Fruit fly (Drosophila melanogaster) whole organism, embryonic: Measurements from ENCODE around the gene ab.

Source experiments
- BEAF-32 ChIP-seq: fragments of 200-800 bp; sonication (Bioruptor generic); optimal IDR thresholded peaks from 3 replicates; lab custom pipeline; 2017; ENCODE audit warnings: missing biosample characterization, missing genetic modification characterization, mild to moderate bottlenecking, moderate library complexity, missing genetic modification reagents
- Bdp1 ChIP-seq: fragments of 200-800 bp; sonication (Bioruptor generic); optimal IDR thresholded peaks from 3 replicates; lab custom pipeline; 2016; ENCODE audit warnings: missing biosample characterization, missing genetic modification characterization
- CG10209 ChIP-seq: fragments of 200-800 bp; sonication (Bioruptor generic); optimal IDR thresholded peaks from 3 replicates; lab custom pipeline; 2017; ENCODE audit warnings: missing biosample characterization, mild to moderate bottlenecking, missing genetic modification characterization, missing genetic modification reagents
- CG1024 ChIP-seq: fragments of 200-800 bp; sonication (Bioruptor generic); IDR thresholded peaks from 2 replicates; pipeline ENCODE4 v1.3.6; 2022; ENCODE audit warnings: missing biosample characterization, missing genetic modification characterization
- CG11723 ChIP-seq: fragments of 200-800 bp; sonication (Bioruptor generic); optimal IDR thresholded peaks from 2 replicates; lab custom pipeline; 2017; ENCODE audit warnings: missing biosample characterization, mild to moderate bottlenecking, missing genetic modification characterization
- CG12104 ChIP-seq: fragments of 200-800 bp; sonication (Bioruptor generic); optimal IDR thresholded peaks from 3 replicates; lab custom pipeline; 2016; ENCODE audit warnings: missing biosample characterization, missing genetic modification characterization
- CG12659 ChIP-seq: fragments of 200-800 bp; sonication (Bioruptor generic); optimal IDR thresholded peaks from 3 replicates; lab custom pipeline; 2017; ENCODE audit warnings: mild to moderate bottlenecking, missing biosample characterization, missing genetic modification reagents, missing genetic modification characterization
- CG12769 ChIP-seq: fragments of 200-800 bp; sonication (Bioruptor generic); optimal IDR thresholded peaks from 2 replicates; lab custom pipeline; 2019; ENCODE audit warnings: missing biosample characterization, mild to moderate bottlenecking, missing genetic modification characterization, moderate library complexity
- CG12942 ChIP-seq: fragments of 200-800 bp; sonication (Bioruptor generic); optimal IDR thresholded peaks from 3 replicates; lab custom pipeline; 2016; ENCODE audit warnings: missing biosample characterization, missing genetic modification characterization
- CG14014 ChIP-seq: fragments of 200-800 bp; sonication (Bioruptor generic); IDR thresholded peaks from 2 replicates; pipeline ENCODE4 v1.3.6; 2022; ENCODE audit warnings: missing biosample characterization, missing genetic modification characterization
- CG1603 ChIP-seq: fragments of 200-800 bp; sonication (Bioruptor generic); optimal IDR thresholded peaks from 2 replicates; lab custom pipeline; 2019; ENCODE audit warnings: missing biosample characterization, mild to moderate bottlenecking, missing genetic modification characterization, moderate library complexity
- CG17912 ChIP-seq: fragments of 200-800 bp; sonication (Bioruptor generic); optimal IDR thresholded peaks from 2 replicates; lab custom pipeline; 2018; ENCODE audit warnings: missing biosample characterization, mild to moderate bottlenecking, missing genetic modification characterization
- CG32532 ChIP-seq: fragments of 200-800 bp; sonication (Bioruptor generic); IDR thresholded peaks from 2 replicates; pipeline ENCODE4 v1.3.6; 2022; ENCODE audit warnings: missing biosample characterization, missing genetic modification characterization
- CG4617 ChIP-seq: fragments of 200-800 bp; sonication (Bioruptor generic); optimal IDR thresholded peaks from 3 replicates; lab custom pipeline; 2016; ENCODE audit warnings: missing biosample characterization, missing genetic modification characterization, borderline replicate concordance
- CG4854 ChIP-seq: fragments of 200-800 bp; sonication (Bioruptor generic); optimal IDR thresholded peaks from 2 replicates; lab custom pipeline; 2016; ENCODE audit warnings: missing biosample characterization, missing genetic modification characterization, inconsistent platforms
- CG5245 ChIP-seq: fragments of 200-800 bp; sonication (Bioruptor generic); optimal IDR thresholded peaks from 3 replicates; lab custom pipeline; 2016; ENCODE audit warnings: missing biosample characterization, missing genetic modification characterization
- CG6654 ChIP-seq: fragments of 200-800 bp; sonication (Bioruptor generic); optimal IDR thresholded peaks from 2 replicates; lab custom pipeline; 2017; ENCODE audit warnings: missing biosample characterization, mild to moderate bottlenecking, missing genetic modification characterization
- CG6854 ChIP-seq: fragments of 200-800 bp; sonication (Bioruptor generic); optimal IDR thresholded peaks from 3 replicates; lab custom pipeline; 2017; ENCODE audit warnings: missing biosample characterization, mild to moderate bottlenecking, missing genetic modification characterization
- CG8290 ChIP-seq, 3 experiments: fragments of 200-800 bp; sonication (Bioruptor generic); optimal IDR thresholded peaks; 2 replicates each; lab custom pipeline; 2016 to 2019; ENCODE audit warnings: missing biosample characterization in 3 of 3, missing genetic modification characterization in 3 of 3, mild to moderate bottlenecking in 2 of 3, moderate library complexity in 1 of 3
- CTCF ChIP-seq: fragments of 200-800 bp; sonication (Bioruptor generic); optimal IDR thresholded peaks from 2 replicates; lab custom pipeline; 2017; ENCODE audit warnings: missing biosample characterization, mild to moderate bottlenecking, missing genetic modification characterization, moderate library complexity
- Dbx ChIP-seq: fragments of 200-800 bp; sonication (Bioruptor generic); IDR thresholded peaks from 3 replicates; pipeline ENCODE4 v1.3.6; 2022; ENCODE audit warnings: missing biosample characterization, missing genetic modification characterization
- Ets97D ChIP-seq: fragments of 200-800 bp; sonication (Bioruptor generic); optimal IDR thresholded peaks from 3 replicates; lab custom pipeline; 2016; ENCODE audit warnings: missing biosample characterization, missing genetic modification characterization
- Gsc ChIP-seq: fragments of 200-800 bp; sonication (Bioruptor generic); IDR thresholded peaks from 2 replicates; pipeline ENCODE4 v1.3.6; 2022; ENCODE audit warnings: missing biosample characterization, missing genetic modification characterization
- Hand ChIP-seq: fragments of 200-800 bp; sonication (Bioruptor generic); optimal IDR thresholded peaks from 2 replicates; lab custom pipeline; 2017; ENCODE audit warnings: mild to moderate bottlenecking, missing biosample characterization, missing genetic modification reagents, missing genetic modification characterization
- Lpt ChIP-seq: fragments of >200 bp; optimal IDR thresholded peaks from 2 replicates; lab custom pipeline; 2018; ENCODE audit warnings: missing biosample characterization, missing genetic modification characterization
- MTF-1 ChIP-seq: fragments of 200-800 bp; sonication (Bioruptor generic); optimal IDR thresholded peaks from 2 replicates; lab custom pipeline; 2018; ENCODE audit warnings: missing biosample characterization, mild to moderate bottlenecking, missing genetic modification characterization, borderline replicate concordance
- Mes4 ChIP-seq: fragments of 200-800 bp; sonication (Bioruptor generic); optimal IDR thresholded peaks from 2 replicates; lab custom pipeline; 2016; ENCODE audit warnings: missing biosample characterization, missing genetic modification characterization
- PHDP ChIP-seq: fragments of 200-800 bp; sonication (Bioruptor generic); optimal IDR thresholded peaks from 3 replicates; lab custom pipeline; 2018; ENCODE audit warnings: missing biosample characterization, mild to moderate bottlenecking, missing genetic modification characterization, moderate library complexity
- Sin3A ChIP-seq: fragments of >200 bp; optimal IDR thresholded peaks from 2 replicates; lab custom pipeline; 2018
- Ssrp ChIP-seq: fragments of 200-800 bp; sonication (Bioruptor generic); optimal IDR thresholded peaks from 2 replicates; lab custom pipeline; 2018; ENCODE audit warnings: missing biosample characterization, mild to moderate bottlenecking, missing genetic modification characterization, moderate library complexity
- Taf1 ChIP-seq: fragments of 200-800 bp; sonication (Bioruptor generic); IDR thresholded peaks from 2 replicates; pipeline ENCODE4 v1.3.6; 2022; ENCODE audit warnings: missing biosample characterization, missing genetic modification characterization
- abd-A ChIP-seq: fragments of 200-800 bp; sonication (Bioruptor generic); optimal IDR thresholded peaks from 3 replicates; lab custom pipeline; 2019; ENCODE audit warnings: missing biosample characterization, mild to moderate bottlenecking, missing genetic modification characterization, moderate library complexity
- bab2 ChIP-seq: fragments of 200-800 bp; sonication (Bioruptor generic); optimal IDR thresholded peaks from 2 replicates; lab custom pipeline; 2016; ENCODE audit warnings: missing biosample characterization, missing genetic modification characterization
- cato ChIP-seq: fragments of 200-800 bp; sonication (Bioruptor generic); optimal IDR thresholded peaks from 2 replicates; lab custom pipeline; 2016; ENCODE audit warnings: missing biosample characterization, missing genetic modification characterization, borderline replicate concordance
- danr ChIP-seq: fragments of 200-800 bp; sonication (Bioruptor generic); IDR thresholded peaks from 2 replicates; pipeline ENCODE4 v1.3.6; 2022; ENCODE audit warnings: missing biosample characterization, missing genetic modification characterization
- en ChIP-seq: fragments of 200-800 bp; sonication (Bioruptor generic); optimal IDR thresholded peaks from 2 replicates; lab custom pipeline; 2016; ENCODE audit warnings: missing biosample characterization, missing genetic modification characterization
- eve ChIP-seq, 2 experiments: fragments of >200 bp; optimal IDR thresholded peaks; 2 replicates each; lab custom pipeline; 2017; ENCODE audit warnings: missing biosample characterization in 2 of 2, missing genetic modification characterization in 2 of 2
- fru ChIP-seq: fragments of >200 bp; optimal IDR thresholded peaks from 2 replicates; lab custom pipeline; 2017
- hth ChIP-seq: fragments of >200 bp; optimal IDR thresholded peaks from 2 replicates; lab custom pipeline; 2017; ENCODE audit warnings: inconsistent platforms
- knrl ChIP-seq: fragments of 200-800 bp; sonication (Bioruptor generic); IDR thresholded peaks from 3 replicates; pipeline ENCODE4 v1.3.6; 2022; ENCODE audit warnings: missing biosample characterization, missing genetic modification characterization; ENCODE audit not compliant: partially characterized antibody
- lmd ChIP-seq: fragments of 200-800 bp; sonication (Bioruptor generic); IDR thresholded peaks from 2 replicates; pipeline ENCODE4 v1.3.6; 2022; ENCODE audit warnings: missing biosample characterization, missing genetic modification characterization
- nerfin-1 ChIP-seq: fragments of 200-800 bp; sonication (Bioruptor generic); optimal IDR thresholded peaks from 3 replicates; lab custom pipeline; 2019; ENCODE audit warnings: missing biosample characterization, mild to moderate bottlenecking, missing genetic modification characterization, moderate library complexity
- pfk ChIP-seq: fragments of 200-800 bp; sonication (Bioruptor generic); optimal IDR thresholded peaks from 2 replicates; lab custom pipeline; 2018; ENCODE audit warnings: missing biosample characterization, mild to moderate bottlenecking, missing genetic modification characterization, moderate library complexity
- sens ChIP-seq: fragments of 200-800 bp; sonication (Bioruptor generic); peaks from one replicate; lab custom pipeline; 2016; ENCODE audit warnings: missing biosample characterization, missing genetic modification characterization
- tna ChIP-seq: fragments of 200-800 bp; sonication (Bioruptor generic); IDR thresholded peaks from 2 replicates; pipeline ENCODE4 v1.3.6; 2022; ENCODE audit warnings: missing biosample characterization, missing genetic modification characterization; ENCODE audit not compliant: partially characterized antibody
- toy ChIP-seq: fragments of 200-800 bp; sonication (Bioruptor generic); IDR thresholded peaks from 2 replicates; pipeline ENCODE4 v1.3.6; 2022; ENCODE audit warnings: missing biosample characterization, missing genetic modification characterization
- zf30C ChIP-seq: fragments of 200-800 bp; sonication (Bioruptor generic); optimal IDR thresholded peaks from 3 replicates; lab custom pipeline; 2018; ENCODE audit warnings: missing biosample characterization, mild to moderate bottlenecking, missing genetic modification characterization
- zfh2 ChIP-seq: fragments of 200-800 bp; sonication (Bioruptor generic); optimal IDR thresholded peaks from 2 replicates; lab custom pipeline; 2016; ENCODE audit warnings: missing biosample characterization, missing genetic modification characterization

Gene ab

DNA sequence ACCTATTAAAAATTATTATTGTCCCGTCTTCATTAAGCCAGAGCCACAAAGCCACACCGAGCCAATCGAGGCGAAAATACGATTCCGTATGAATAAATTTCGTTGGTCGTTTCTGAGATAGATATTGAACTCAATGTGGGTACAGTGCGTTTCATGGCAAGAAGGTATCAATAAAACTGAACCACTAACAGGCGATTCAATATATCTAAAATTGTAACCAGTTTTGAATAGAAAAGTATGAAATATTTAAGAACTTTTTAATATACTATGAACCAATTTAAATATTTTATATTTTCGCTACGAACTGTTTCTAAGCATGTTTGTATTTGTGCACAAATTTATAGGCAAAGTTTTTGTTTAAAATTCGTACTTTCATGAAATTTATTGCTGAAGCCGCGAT is 11.4 kb upstream of the ab start (continued):
- no peak for TF ChIP-seq Mes4 (GFP tag; lab: Kevin White, UChicago)
- no peak for TF ChIP-seq Sin3A
- TF ChIP-seq CG14014 (GFP tag; lab: Robert Waterston, UW), result peak; percentile 61

DNA sequence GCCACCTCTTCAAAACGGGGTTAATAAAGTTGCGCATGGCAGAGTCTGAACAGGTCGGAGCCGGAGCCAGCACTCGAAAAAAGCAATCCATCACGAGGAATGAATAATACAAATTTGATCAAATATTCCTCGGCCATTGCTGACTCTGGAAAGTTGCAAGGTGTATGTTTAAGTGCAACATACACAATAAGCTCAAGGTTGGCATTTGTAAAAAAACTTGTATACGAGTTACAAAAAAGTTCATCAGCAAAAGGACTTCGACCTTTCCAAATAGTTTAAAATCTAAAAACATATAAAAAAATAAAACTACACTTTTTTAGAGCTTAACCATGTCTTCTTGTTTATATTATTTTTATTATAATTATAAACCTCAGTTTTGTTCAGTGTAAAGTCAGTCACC is 9.7 kb upstream of the ab start:
- TF ChIP-seq toy (GFP tag; lab: Robert Waterston, UW), result no peak

DNA sequence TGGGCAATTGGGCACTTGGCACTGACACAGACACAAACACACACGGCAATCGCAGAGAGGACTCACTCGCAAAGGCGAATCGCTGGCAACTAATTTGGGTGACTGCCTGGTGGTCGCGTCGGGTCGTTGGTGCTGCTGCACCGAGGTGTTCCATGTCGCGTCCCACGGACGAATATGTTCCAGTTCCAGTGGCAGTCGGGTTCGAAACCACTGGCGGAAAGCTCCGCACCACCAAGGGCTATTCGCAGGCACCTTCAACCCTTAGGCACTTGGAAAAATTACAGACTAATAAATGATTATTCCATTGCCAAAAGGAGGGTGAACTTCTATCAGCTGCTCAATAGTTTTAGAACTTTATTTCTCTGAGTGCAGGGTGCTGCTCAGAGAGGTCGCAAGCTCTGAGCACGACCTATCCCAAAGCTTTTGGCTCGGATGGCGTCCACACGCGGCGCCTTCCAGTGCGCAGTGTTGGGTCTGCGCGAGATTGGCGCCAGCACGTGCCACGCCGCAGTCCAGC is 6.9 kb upstream of the ab start, which contains the start of gene Ca-beta:
TSS of gene Ca-beta (minus strand) at position 51 of the 517 bp plus-strand sequence.
- TF ChIP-seq CG6854 (GFP tag; lab: Kevin White, UChicago) (no peak), Ets97D (no peak), Bdp1 (GFP tag; lab: Kevin White, UChicago) (no peak), hth (no peak), Taf1 (peak; percentile 29; the same call in 1 of the 2 replicates), cato (GFP tag; lab: Kevin White, UChicago) (no peak), zf30C (GFP tag; lab: Kevin White, UChicago) (peak; percentile 79), CTCF (GFP tag; lab: Kevin White, UChicago) (peak; percentile 25), CG12769 (peak; percentile 78), CG11723 (GFP tag; lab: Kevin White, UChicago) (no peak), danr (GFP tag; lab: Robert Waterston, UW) (no peak), CG12659 (peak; percentile 22), pfk (GFP tag; lab: Kevin White, UChicago) (no peak), abd-A (tag; lab: Kevin White, UChicago) (peak; percentile 49), Hand (GFP tag; lab: Kevin White, UChicago) (peak; percentile 71), Dbx (GFP tag; lab: Robert Waterston, UW) (peak; percentile 76), CG8290 (GFP tag; optimal IDR thresholded peaks at IDR 0.05; lab: Kevin White, UChicago) (no peak), CG8290 (tag; optimal IDR thresholded peaks at IDR 0.05; lab: Kevin White, UChicago) (peak in 1 of 2 experiments; percentile 86), CG5245 (GFP tag; lab: Kevin White, UChicago) (no peak), sens (peak; percentile 58), zfh2 (GFP tag; lab: Kevin White, UChicago) (peak; percentile 68), bab2 (GFP tag; lab: Kevin White, UChicago) (peak; percentile 38), en (GFP tag; lab: Kevin White, UChicago) (no peak), CG6654 (GFP tag; lab: Kevin White, UChicago) (no peak), CG32532 (GFP tag; lab: Robert Waterston, UW) (peak; percentile 77), Ssrp (tag; lab: Kevin White, UChicago) (no peak), nerfin-1 (no peak), CG1024 (no peak), MTF-1 (no peak), tna (no peak), CG1603 (peak; percentile 30), knrl (GFP tag; lab: Robert Waterston, UW) (no peak), Gsc (GFP tag; lab: Robert Waterston, UW) (no peak), CG10209 (GFP tag; lab: Kevin White, UChicago) (peak; percentile 21), CG4617 (GFP tag; lab: Kevin White, UChicago) (no peak), CG17912 (no peak), Lpt (GFP tag; lab: Kevin White, UChicago) (no peak), CG12942 (GFP tag; lab: Kevin White, UChicago) (no peak), CG4854 (no peak), fru (no peak), lmd (GFP tag; lab: Robert Waterston, UW) (peak; percentile 52; the same call in 1 of the 2 replicates), PHDP (tag; lab: Kevin White, UChicago) (peak; percentile 17), eve (GFP tag; optimal IDR thresholded peaks at IDR 0.05; lab: Kevin White, UChicago) (no peak), BEAF-32 (GFP tag; lab: Kevin White, UChicago) (no peak), CG12104 (no peak)
